Fruit fly (Drosophila melanogaster) whole organism, larva: ENCODE data around the gene CG10359.

Experiments
- noc ChIP-seq: fragments of 200-800 bp; sonication (Bioruptor generic); optimal IDR thresholded peaks from 3 replicates; lab custom pipeline; 2019; ENCODE audit warnings: missing biosample characterization, mild to moderate bottlenecking, missing genetic modification characterization, moderate library complexity

CG10359 gene

DNA sequence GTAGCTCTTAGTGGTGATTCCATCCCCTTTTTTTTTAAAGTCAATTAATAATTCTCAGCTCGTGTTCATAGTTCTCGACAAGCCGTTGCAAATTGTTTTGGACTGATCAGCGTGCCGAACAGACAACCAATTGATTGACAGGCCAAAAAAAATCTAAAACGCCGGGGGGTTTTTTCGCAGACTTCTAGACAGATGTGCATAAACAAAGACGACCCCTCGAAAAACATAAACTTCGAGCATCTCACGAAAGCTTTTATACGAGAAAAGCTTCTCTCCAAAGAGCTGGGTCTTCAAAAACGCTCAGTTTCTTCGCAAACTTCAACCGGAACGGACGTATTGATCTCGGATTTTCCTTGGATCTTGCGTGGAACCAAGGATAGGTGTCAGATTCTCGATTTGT, at the start of gene CG10359:
Gene CG10359 (plus strand): TSS at position 301 of the 400 bp plus-strand sequence.
- peak; percentile 27 for TF ChIP-seq noc (tag; lab: Kevin White, UChicago)

DNA sequence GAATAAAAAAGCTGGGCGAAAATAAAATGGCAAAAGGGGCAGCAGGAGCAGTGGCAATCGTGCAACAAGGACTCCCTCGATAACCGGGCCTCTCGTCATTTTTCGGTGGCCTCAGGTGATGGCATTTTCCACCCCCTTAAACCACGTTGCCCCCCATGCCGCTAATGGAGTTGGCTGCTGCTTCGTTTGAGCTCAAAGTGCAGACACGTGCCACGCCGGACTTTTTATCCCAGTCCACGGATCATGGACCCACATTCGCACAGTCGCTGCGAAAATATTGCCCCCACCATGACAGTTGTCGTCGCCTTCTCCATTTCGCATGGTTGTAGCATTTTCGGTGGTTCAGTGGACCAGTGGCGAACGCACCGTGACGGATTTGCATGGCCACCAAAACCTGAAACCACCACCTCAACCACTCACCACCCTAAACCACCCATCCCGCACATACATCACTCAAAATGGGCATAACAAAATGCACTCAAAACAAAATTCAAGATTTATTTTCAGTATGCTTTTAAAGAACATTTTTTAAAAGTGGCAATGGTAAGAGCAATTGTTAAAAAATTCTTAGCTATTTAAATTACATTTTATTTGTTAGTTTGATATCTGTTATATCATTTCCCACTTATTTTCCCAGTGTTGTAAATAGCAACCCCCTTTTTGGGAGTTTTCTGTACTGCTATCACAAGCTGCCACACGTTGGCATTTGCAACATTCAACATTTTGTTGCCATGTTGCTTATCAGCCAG, 45.1 kb upstream of the CG10359 start:
- TF ChIP-seq noc (tag; lab: Kevin White, UChicago), result no peak

DNA sequence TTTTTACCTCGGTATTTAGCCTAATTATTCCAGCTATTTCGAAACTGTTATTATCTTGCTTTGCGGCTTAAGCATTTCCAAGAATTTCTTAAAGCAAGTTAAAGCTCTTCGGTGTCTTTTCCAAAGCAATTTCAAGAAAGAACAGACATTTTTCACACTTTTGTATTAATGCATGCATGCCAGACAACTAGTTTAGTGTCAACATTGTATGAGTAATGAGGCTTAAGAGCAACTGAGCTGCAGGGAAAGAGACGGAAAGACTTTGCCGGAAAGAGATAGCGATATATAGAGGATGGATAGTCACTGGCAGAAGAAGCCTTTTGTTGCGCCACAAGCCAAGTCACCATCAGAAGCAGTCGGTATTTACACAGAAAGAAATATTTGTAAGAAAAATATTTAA, 42.9 kb upstream of the CG10359 start:
- no peak for TF ChIP-seq noc (tag; lab: Kevin White, UChicago)

DNA sequence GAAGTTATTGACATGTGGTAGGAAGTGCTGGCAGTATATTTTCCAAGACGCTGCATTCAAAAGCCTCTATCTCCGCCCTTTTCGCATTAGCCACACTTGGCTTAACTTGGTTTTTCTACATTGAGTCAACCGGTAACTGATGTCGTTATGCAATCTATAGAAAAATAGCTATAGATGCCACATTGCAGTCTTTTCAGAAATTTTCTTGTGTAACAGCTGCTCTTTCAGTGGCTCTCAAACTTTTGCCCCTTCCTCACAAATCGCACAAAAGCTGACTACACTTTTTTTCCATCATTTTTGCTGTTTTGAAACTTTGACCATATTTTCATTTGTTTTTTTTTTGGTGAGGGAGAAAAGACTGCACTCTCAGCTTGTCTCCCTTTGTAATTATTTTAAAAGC, 41.4 kb upstream of the CG10359 start:
- TF ChIP-seq noc (tag; lab: Kevin White, UChicago), result no peak

DNA sequence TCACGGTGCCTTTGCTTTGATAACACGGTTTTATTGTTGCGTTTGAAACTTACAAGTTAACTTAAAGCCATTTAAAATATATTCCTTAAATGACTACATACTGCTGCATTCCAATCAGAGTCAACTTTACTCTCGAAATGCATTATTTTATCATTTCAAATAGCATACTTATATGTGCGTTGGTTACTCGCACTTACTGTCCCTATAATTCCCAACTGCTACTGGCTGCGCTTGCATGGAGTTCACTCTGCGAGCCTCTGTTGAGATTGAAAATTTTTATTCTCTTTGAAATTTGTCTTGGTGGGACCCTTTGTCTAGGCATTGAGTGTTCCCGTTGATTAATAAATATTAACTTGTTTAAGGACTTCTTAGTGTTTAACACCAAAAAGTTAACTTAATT, 18.4 kb upstream of the CG10359 start:
- no peak for TF ChIP-seq noc (tag; lab: Kevin White, UChicago)

DNA sequence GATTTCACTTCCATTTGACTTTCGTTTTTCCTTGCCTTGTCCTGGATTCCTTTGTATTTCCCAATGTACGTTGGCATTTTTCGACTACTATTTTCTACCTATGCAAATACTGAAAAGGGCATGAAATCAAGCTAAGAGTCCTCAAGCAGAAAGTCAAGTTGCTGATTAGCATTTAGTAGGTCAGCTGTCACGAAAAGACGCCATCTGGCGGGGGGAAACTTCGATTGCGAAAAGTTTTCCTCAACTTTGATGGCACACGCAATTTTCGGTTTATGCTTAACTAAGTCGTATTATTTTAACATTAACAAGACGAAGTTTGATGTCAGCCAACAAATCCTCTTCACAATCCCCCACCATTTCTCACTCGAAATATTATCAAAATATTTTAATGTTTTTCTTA, 15.6 kb upstream of the CG10359 start:
- TF ChIP-seq noc (tag; lab: Kevin White, UChicago), result no peak

DNA sequence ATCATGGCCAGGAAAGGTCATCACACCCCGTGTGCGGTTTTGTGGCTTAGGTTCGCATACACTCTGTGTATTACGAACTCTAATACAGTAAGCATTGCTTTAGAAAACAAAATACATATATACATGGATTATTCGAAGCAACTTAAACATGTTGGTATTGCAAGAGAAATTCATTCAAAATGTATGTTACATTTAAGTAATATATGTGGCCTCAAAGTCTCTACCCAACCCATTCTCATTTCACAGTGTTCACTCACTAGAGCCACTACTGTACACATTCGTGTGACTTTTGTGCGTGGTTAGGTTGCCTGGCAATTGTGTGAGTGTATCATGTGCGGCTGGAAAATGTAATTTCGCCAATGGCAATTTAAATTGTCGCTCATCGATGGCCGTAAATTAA, 5.0 kb upstream of the CG10359 start:
- no peak for TF ChIP-seq noc (tag; lab: Kevin White, UChicago)

DNA sequence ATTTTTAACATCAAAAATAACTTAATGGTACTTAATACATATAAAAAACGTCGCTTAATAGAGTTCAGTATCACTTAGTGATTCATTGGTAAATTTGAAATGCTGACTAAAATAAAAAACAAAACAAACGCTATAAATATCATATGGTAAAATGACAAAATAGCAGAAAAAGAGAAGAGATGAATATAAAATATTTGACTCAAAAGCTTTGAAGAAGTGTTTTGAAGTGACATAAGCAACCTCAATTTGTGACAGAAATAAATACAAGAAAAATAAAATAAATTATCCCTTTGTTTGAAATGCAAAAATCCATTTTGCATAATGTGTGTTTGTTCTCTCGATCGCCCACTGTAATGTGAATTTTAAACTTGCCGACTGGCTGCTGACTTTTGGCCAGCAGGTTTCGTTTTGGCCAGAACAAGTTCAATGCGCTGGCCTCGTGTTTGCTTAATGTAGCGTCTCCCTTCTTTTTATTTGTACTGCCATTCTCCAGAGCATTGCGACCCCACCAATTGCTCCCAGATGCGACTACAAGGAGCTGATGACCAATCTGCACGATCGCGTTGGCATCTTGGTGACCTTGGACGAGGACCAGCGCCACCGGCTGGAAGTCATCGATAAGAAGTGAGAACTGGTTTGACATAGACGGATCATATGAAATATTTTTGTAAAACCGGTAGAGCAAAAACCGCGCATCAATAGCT, 742 bp downstream of the CG10359 start:
- no peak for TF ChIP-seq noc (tag; lab: Kevin White, UChicago)

DNA sequence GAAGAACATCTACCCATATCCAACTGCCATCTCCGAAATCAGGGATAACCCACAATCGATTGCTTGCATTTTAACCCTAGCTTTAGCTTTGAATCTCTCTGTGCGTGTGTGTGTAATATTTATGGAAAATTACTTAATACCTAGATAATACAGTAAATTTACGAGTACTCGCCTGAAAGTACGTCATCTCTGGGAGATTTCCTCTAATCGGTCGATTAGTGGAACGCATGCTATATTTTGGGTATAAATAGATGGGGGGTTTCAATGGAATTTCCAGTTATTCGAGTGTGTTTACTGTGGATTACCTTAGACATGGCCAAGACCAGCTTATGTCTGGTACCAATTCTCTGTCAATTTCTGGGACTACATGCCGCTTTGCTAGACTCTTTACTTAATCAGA, 3.1 kb downstream of the CG10359 start, which contains the start of gene CG10357:
Gene CG10357 (plus strand): TSS at position 301 of the 400 bp plus-strand sequence.
- TF ChIP-seq noc (tag; lab: Kevin White, UChicago), result no peak

DNA sequence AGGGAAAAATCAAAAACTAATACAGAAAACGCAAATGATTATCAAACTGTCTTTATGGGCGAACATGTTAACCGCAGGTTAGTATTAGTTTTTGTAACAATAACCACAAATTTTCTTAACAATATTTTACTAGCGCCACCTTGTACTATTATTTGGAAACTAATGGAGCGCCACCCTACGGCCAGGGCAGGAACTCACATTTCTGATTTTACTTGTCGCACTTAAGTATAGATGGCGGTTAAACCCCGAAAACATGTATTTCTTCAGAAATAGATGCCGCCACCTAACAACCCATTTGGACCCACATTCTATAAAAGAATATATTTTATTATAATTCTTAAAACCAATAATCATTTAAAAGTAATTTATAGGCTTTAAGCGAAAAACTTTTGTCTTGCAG, 4.4 kb downstream of the CG10359 start:
- TF ChIP-seq noc (tag; lab: Kevin White, UChicago), result no peak

DNA sequence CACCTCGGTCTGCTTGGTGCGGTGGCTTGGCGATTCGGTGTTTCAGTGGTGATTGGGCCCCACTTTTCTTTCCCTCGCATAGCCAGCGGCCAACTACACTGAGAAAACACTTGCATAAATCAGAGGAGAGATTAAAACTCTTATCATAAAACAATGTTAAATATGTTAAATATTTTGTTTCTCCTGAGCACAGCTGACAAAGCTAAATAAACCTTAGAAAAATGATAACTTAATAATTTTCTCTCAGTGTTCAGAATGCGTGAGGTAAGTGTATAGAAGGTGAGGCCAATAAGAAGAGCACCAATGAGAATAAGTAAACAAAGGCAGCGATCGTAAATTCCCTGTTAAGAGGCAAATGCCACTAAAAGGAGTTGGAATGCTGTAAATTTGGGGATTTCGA, 5.3 kb downstream of the CG10359 start:
- TF ChIP-seq noc (tag; lab: Kevin White, UChicago), result no peak

DNA sequence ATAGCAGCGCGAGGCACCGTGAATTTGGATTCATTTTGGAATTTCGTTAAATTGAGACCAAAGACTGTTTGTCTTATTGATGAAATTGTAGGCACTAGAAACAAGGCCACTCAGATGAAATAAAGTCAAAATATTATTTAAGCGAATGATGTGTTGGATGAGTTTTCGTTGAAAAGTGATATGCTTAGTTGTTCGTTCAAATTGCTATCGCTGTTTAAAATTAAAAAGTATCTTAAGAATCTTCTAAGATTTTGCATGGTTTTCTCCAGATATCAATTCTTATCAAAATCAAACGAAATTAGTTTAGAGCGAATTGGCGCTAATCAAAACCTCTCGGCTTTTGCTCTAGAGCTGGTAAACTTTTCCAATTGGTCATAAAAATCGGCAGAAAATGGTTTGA, 8.9 kb downstream of the CG10359 start, which contains the start of gene CG14974:
Gene CG14974 (minus strand): TSS at position 101 of the 400 bp plus-strand sequence.
- no peak for TF ChIP-seq noc (tag; lab: Kevin White, UChicago)

DNA sequence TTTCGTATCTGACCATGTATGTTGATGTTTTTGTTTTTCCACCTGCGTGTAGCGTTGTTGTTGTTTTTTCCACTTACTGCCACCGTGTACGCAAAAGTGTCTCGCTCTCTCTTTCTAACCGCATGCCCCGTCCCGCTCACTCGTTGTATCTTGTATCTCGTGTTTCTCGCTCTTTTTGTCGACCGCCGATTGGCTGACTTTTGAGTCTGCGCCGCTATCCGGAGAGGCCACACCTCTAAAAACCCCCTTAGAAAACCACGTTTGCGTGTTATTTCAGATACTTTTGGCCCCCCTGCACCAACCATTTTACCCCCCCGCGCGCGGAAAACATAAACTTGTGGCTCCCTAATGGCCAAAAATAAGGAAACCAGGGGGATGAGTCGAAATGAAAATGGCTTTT, 12.9 kb downstream of the CG10359 start:
- TF ChIP-seq noc (tag; lab: Kevin White, UChicago), result no peak

DNA sequence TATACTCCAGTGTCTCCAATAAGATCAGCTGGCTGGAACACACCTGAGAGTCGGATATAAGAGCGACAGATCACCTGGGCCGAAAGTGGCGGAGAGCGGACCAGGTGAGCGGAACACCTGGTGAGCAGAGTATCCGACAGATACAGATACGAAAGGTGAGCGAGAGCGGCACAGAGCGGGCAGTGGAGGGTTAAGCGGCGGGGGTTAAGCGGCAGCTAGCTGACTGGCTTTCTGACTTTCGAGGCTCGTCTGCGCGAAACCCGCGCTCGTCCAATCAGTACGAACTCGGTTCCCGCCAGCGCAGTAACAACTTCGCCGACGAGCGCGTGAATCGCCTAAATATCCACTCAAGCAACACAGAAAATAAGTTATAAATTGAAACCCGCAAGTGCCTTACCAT, 14.1 kb downstream of the CG10359 start, which contains the start of gene dar1:
Gene dar1 (plus strand): TSS at position 284 of the 400 bp plus-strand sequence.
- TF ChIP-seq noc (tag; lab: Kevin White, UChicago), result no peak

DNA sequence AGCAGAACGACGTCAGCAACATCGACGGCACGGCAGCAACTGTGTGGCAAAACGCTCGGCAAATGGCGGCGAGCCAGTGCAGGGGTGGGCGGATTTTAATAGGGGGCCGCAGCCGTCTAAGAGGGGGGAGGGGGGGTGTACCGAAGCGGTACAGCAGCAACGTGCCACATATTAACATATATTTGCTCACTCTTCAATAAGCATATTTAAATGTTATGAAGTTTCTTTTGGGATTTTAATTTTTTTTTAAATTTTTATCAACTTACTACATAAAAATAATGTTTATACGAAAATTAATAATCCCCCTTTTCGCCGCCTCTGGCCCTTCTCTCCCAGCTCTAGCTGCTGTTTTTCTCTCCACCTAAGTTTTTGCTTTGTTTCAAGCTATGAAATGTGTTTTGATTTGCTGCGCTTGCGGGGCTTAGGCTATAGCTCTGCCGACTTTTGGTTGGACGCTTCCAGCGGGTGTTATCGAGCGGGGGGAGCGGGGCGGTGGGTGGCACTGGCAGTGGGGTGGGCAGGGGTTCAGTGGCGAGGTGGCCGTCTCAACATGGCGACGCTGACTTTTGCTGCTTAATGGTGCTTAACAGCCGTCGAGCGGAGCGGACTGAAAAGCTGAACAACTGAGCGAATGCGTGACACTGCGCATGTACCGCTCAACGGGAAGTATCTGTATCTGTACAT, 20.6 kb downstream of the CG10359 start:
- TF ChIP-seq noc (tag; lab: Kevin White, UChicago), result peak; percentile 55

DNA sequence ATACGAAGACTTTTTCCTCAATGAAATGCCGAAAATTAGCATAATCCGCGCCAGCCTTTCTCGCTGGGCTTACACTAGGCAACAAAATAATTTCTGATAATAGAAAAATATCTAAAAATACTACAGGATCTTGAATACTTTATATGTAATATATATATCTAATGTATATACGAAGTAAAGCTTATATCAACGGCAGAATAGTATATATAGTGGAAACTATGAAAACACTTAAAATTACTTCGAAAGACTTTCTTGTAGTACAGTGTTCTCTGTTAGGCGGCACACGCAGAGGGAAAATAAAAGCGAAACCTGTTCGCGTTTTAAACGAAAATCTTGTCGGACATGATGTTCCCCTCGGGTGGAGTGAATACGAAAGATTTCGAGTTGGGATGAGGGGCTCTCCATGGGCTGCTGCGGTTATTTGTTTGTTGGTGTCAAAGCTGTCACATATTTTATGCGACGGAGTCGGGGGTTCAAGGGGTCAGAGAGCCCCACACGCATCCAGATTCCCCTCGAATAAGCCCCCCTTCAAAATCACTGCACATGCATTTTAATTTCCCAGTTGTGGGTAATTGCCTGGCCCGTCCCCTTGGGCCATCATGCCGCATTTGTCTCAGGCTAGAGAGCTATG, 22.2 kb downstream of the CG10359 start:
- TF ChIP-seq noc (tag; lab: Kevin White, UChicago), result peak; percentile 77
